Fruit fly (Drosophila melanogaster) whole organism, wandering third instar larva: ENCODE data around the gene CG11241.

Experiments
- Abd-B ChIP-seq: fragments of >200 bp; optimal IDR thresholded peaks from 2 replicates; lab custom pipeline; 2017; ENCODE audit warnings: missing biosample characterization, missing genetic modification characterization
- CG32264 ChIP-seq: fragments of 200-800 bp; sonication (Bioruptor generic); optimal IDR thresholded peaks from 2 replicates; lab custom pipeline; 2016; ENCODE audit warnings: missing biosample characterization, missing genetic modification characterization
- CG9705 ChIP-seq: fragments of 200-800 bp; sonication (Bioruptor generic); optimal IDR thresholded peaks from 2 replicates; lab custom pipeline; 2018; ENCODE audit warnings: missing biosample characterization, mild to moderate bottlenecking, missing genetic modification characterization
- CrebA ChIP-seq: fragments of 200-800 bp; sonication (Bioruptor generic); optimal IDR thresholded peaks from 2 replicates; lab custom pipeline; 2016; ENCODE audit warnings: missing biosample characterization, mild to moderate bottlenecking, missing genetic modification characterization, borderline replicate concordance
- Dfd ChIP-seq: fragments of >200 bp; optimal IDR thresholded peaks from 2 replicates; lab custom pipeline; 2017; ENCODE audit warnings: missing biosample characterization, missing genetic modification characterization
- Dif ChIP-seq: fragments of 200-275, 200-300 bp; sonication (Bioruptor generic); optimal IDR thresholded peaks from 2 replicates; lab custom pipeline; 2018; ENCODE audit warnings: missing biosample characterization, missing genetic modification characterization; ENCODE audit not compliant: partially characterized antibody
- GATAd ChIP-seq: sonication (Bioruptor generic); optimal IDR thresholded peaks from 2 replicates; lab custom pipeline; 2016; ENCODE audit warnings: missing biosample characterization, missing genetic modification characterization
- HLH106 ChIP-seq: fragments of 200-800 bp; optimal IDR thresholded peaks from 3 replicates; lab custom pipeline; 2019; ENCODE audit warnings: missing biosample characterization, mild to moderate bottlenecking, missing genetic modification characterization, moderate library complexity
- Hnf4 ChIP-seq: fragments of 200-800 bp; sonication (Bioruptor generic); optimal IDR thresholded peaks from 2 replicates; lab custom pipeline; 2016; ENCODE audit warnings: missing biosample characterization, mild to moderate bottlenecking, missing genetic modification characterization
- Hr78 ChIP-seq: fragments of >200 bp; optimal IDR thresholded peaks from 2 replicates; lab custom pipeline; 2017; ENCODE audit warnings: missing biosample characterization, missing genetic modification characterization
- Hr83 ChIP-seq: fragments of 200-300 bp; sonication (Bioruptor generic); optimal IDR thresholded peaks from 2 replicates; lab custom pipeline; 2016; ENCODE audit warnings: missing biosample characterization, mild to moderate bottlenecking, missing genetic modification characterization, moderate library complexity; ENCODE audit not compliant: poor library complexity, severe bottlenecking
- Jra ChIP-seq: sonication (Bioruptor generic); optimal IDR thresholded peaks from 2 replicates; lab custom pipeline; 2016; ENCODE audit warnings: missing biosample characterization, missing genetic modification characterization
- Mio ChIP-seq: sonication (Bioruptor generic); optimal IDR thresholded peaks from 2 replicates; lab custom pipeline; 2016; ENCODE audit warnings: missing biosample characterization, missing genetic modification characterization
- Myc ChIP-seq: fragments of >200 bp; optimal IDR thresholded peaks from 2 replicates; lab custom pipeline; 2017
- N ChIP-seq: fragments of >200 bp; optimal IDR thresholded peaks from 2 replicates; lab custom pipeline; 2018; ENCODE audit warnings: missing biosample characterization, missing external identifiers, missing genetic modification characterization
- OdsH ChIP-seq: fragments of 200-800 bp; sonication (Bioruptor generic); optimal IDR thresholded peaks from 2 replicates; lab custom pipeline; 2016; ENCODE audit warnings: missing biosample characterization, mild to moderate bottlenecking, missing genetic modification characterization
- Rel ChIP-seq, 2 experiments: fragments of 200-800 bp; sonication (Bioruptor generic) in 1 of 2; optimal IDR thresholded peaks; 2 replicates in 1 of 2; 3 replicates in 1 of 2; lab custom pipeline; 2016 to 2019; ENCODE audit warnings: mild to moderate bottlenecking in 2 of 2, missing biosample characterization in 2 of 2, missing genetic modification characterization in 2 of 2, moderate library complexity in 1 of 2
- Sp1 ChIP-seq: fragments of 200-800 bp; sonication (Bioruptor generic); optimal IDR thresholded peaks from 3 replicates; lab custom pipeline; 2019; ENCODE audit warnings: missing biosample characterization, mild to moderate bottlenecking, missing genetic modification characterization, moderate library complexity
- Vsx2 ChIP-seq: fragments of 200-300, 225-300 bp; sonication (Bioruptor generic); optimal IDR thresholded peaks from 2 replicates; lab custom pipeline; 2018; ENCODE audit warnings: missing biosample characterization, missing genetic modification characterization; ENCODE audit not compliant: partially characterized antibody
- br ChIP-seq: fragments of 200-800 bp; sonication (Bioruptor generic); optimal IDR thresholded peaks from 2 replicates; lab custom pipeline; 2016; ENCODE audit warnings: missing biosample characterization, missing genetic modification characterization
- brk ChIP-seq: fragments of 200-800 bp; sonication (Bioruptor generic); optimal IDR thresholded peaks from 2 replicates; lab custom pipeline; 2016; ENCODE audit warnings: missing biosample characterization, mild to moderate bottlenecking, missing genetic modification characterization
- dl ChIP-seq, 2 experiments: fragments of 175-275, 200-275 bp in 1 of 2; fragments of 200-275 bp in 1 of 2; sonication (Bioruptor generic); optimal IDR thresholded peaks; lab custom pipeline; 2018; ENCODE audit warnings: mild to moderate bottlenecking in 2 of 2, missing biosample characterization in 2 of 2, missing genetic modification characterization in 2 of 2, moderate library complexity in 2 of 2; ENCODE audit not compliant: partially characterized antibody in 2 of 2, insufficient read depth in 1 of 2
- dmrt93B ChIP-seq: fragments of 200-800 bp; sonication (Bioruptor generic); optimal IDR thresholded peaks from 2 replicates; lab custom pipeline; 2018; ENCODE audit warnings: missing biosample characterization, mild to moderate bottlenecking, missing genetic modification characterization
- dsf ChIP-seq: sonication (Bioruptor generic); optimal IDR thresholded peaks from 2 replicates; lab custom pipeline; 2016; ENCODE audit warnings: missing biosample characterization, missing genetic modification characterization, borderline replicate concordance
- ey ChIP-seq: fragments of 200-800 bp; sonication (Bioruptor generic); optimal IDR thresholded peaks from 2 replicates; lab custom pipeline; 2016; ENCODE audit warnings: missing biosample characterization, missing genetic modification characterization
- foxo ChIP-seq, 2 experiments: fragments of 200-800 bp; sonication (Bioruptor generic); optimal IDR thresholded peaks; 2 replicates in 1 of 2; 3 replicates in 1 of 2; lab custom pipeline; 2016 to 2017; ENCODE audit warnings: missing biosample characterization in 2 of 2, missing genetic modification characterization in 2 of 2
- fru ChIP-seq: fragments of 200-800 bp; sonication (Bioruptor generic); optimal IDR thresholded peaks from 3 replicates; lab custom pipeline; 2016; ENCODE audit warnings: missing biosample characterization, mild to moderate bottlenecking, missing genetic modification characterization
- h ChIP-seq: fragments of 200-800 bp; sonication (Bioruptor generic); optimal IDR thresholded peaks from 3 replicates; lab custom pipeline; 2016; ENCODE audit warnings: missing biosample characterization, mild to moderate bottlenecking, missing genetic modification characterization
- jim ChIP-seq: fragments of 175-275, 200-325 bp; sonication (Bioruptor generic); optimal IDR thresholded peaks from 2 replicates; lab custom pipeline; 2016; ENCODE audit warnings: missing biosample characterization, mild to moderate bottlenecking, missing genetic modification characterization
- lola ChIP-seq: fragments of >200 bp; optimal IDR thresholded peaks from 2 replicates; lab custom pipeline; 2017; ENCODE audit warnings: missing biosample characterization, missing genetic modification characterization
- pan ChIP-seq: fragments of >200 bp; optimal IDR thresholded peaks from 2 replicates; lab custom pipeline; 2017
- psq ChIP-seq: fragments of 200-800 bp; sonication (Bioruptor generic); optimal IDR thresholded peaks from 3 replicates; lab custom pipeline; 2017; ENCODE audit warnings: missing biosample characterization, mild to moderate bottlenecking, missing genetic modification characterization, moderate library complexity
- rgr ChIP-seq: fragments of 200-800 bp; sonication (Bioruptor generic); optimal IDR thresholded peaks from 3 replicates; lab custom pipeline; 2016; ENCODE audit warnings: missing biosample characterization, mild to moderate bottlenecking, missing genetic modification characterization
- sage ChIP-seq: fragments of 200-800 bp; sonication (Bioruptor generic); optimal IDR thresholded peaks from 2 replicates; lab custom pipeline; 2016; ENCODE audit warnings: missing biosample characterization, mild to moderate bottlenecking, missing genetic modification characterization
- sv ChIP-seq: fragments of 200-800 bp; sonication (Bioruptor generic); optimal IDR thresholded peaks from 3 replicates; lab custom pipeline; 2016; ENCODE audit warnings: missing biosample characterization, missing genetic modification characterization
- tai ChIP-seq: sonication (Bioruptor generic); optimal IDR thresholded peaks from 2 replicates; lab custom pipeline; 2016; ENCODE audit warnings: missing biosample characterization, missing genetic modification characterization
- usp ChIP-seq: fragments of >200 bp; optimal IDR thresholded peaks from 2 replicates; lab custom pipeline; 2017; ENCODE audit warnings: missing biosample characterization, missing genetic modification characterization
- woc ChIP-seq: sonication (Bioruptor generic); optimal IDR thresholded peaks from 2 replicates; lab custom pipeline; 2016; ENCODE audit warnings: missing biosample characterization, mild to moderate bottlenecking, missing genetic modification characterization

Gene CG11241

DNA sequence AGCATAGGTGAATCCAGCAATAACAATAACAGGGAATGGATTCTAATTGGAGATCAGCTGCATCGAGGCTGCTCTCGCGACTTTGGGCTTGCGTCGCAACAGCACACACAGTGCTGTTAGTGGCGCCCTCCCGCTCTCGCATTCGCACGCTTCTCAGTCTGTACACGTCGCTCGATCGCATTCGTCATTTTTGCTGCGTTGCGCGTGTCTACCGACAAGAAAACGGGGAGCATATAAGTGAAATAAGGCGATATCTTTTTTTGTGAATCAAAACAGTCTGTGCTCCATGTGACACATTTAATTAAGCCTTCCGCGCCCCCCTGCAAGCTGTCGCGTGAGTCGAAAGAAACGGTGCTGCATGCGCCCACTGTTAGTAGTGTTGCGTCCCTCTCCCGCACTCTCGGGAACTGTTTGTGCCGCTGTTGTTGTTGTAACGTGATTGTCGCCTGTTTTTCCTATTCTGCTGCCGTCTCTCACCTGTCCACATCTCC is 35.2 kb upstream of the CG11241 start:
- TF ChIP-seq h (GFP tag; lab: Kevin White, UChicago) = peak; percentile 86
- no peak for TF ChIP-seq Dfd (GFP tag; lab: Kevin White, UChicago)
- no peak for TF ChIP-seq Rel (GFP tag; optimal IDR thresholded peaks at IDR 0.05; lab: Kevin White, UChicago)
- peak; percentile 47 for TF ChIP-seq Rel (tag; optimal IDR thresholded peaks at IDR 0.05; lab: Kevin White, UChicago)
- peak; percentile 17 for TF ChIP-seq fru
- TF ChIP-seq sv (GFP tag; lab: Kevin White, UChicago) = no peak
- TF ChIP-seq dsf (GFP tag; lab: Kevin White, UChicago) = no peak
- TF ChIP-seq HLH106 (tag; lab: Kevin White, UChicago) = peak; percentile 9
- no peak for TF ChIP-seq Hr78 (GFP tag; lab: Kevin White, UChicago)
- TF ChIP-seq br (GFP tag; lab: Kevin White, UChicago) = no peak
- no peak for TF ChIP-seq Hr83 (GFP tag; lab: Kevin White, UChicago)
- TF ChIP-seq lola (GFP tag; lab: Kevin White, UChicago) = no peak
- no peak for TF ChIP-seq ey (GFP tag; lab: Kevin White, UChicago)
- TF ChIP-seq Dif (GFP tag; lab: Kevin White, UChicago) = peak; percentile 15
- TF ChIP-seq psq (GFP tag; lab: Kevin White, UChicago) = no peak
- no peak for TF ChIP-seq pan
- no peak for TF ChIP-seq dmrt93B (GFP tag; lab: Kevin White, UChicago)
- no peak for TF ChIP-seq dl (GFP tag; optimal IDR thresholded peaks at IDR 0.05; lab: Kevin White, UChicago; ENCODE audit: insufficient read depth in 1 of 2, partially characterized antibody in 2 of 2)
- TF ChIP-seq Vsx2 (GFP tag; lab: Kevin White, UChicago) = no peak
- no peak for TF ChIP-seq tai (GFP tag; lab: Kevin White, UChicago)
- no peak for TF ChIP-seq Abd-B
- no peak for TF ChIP-seq N (GFP tag; lab: Kevin White, UChicago)
- no peak for TF ChIP-seq OdsH (GFP tag; lab: Kevin White, UChicago)
- no peak for TF ChIP-seq Sp1 (GFP tag; lab: Kevin White, UChicago)
- TF ChIP-seq Mio = no peak
- TF ChIP-seq foxo (GFP tag; optimal IDR thresholded peaks at IDR 0.05; lab: Kevin White, UChicago) = no peak
- TF ChIP-seq CrebA = peak; percentile 68
- peak; percentile 23 for TF ChIP-seq Jra (GFP tag; lab: Kevin White, UChicago)
- no peak for TF ChIP-seq jim (GFP tag; lab: Kevin White, UChicago)
- TF ChIP-seq sage = no peak
- no peak for TF ChIP-seq CG32264 (GFP tag; lab: Kevin White, UChicago)
- TF ChIP-seq usp = no peak
- peak; percentile 14 for TF ChIP-seq Myc (lab: Kevin White, UChicago)
- no peak for TF ChIP-seq woc (GFP tag; lab: Kevin White, UChicago)
- TF ChIP-seq rgr (GFP tag; lab: Kevin White, UChicago) = no peak
- TF ChIP-seq brk = no peak
- no peak for TF ChIP-seq CG9705 (GFP tag; lab: Kevin White, UChicago)
- no peak for TF ChIP-seq Hnf4 (GFP tag; lab: Kevin White, UChicago)
- no peak for TF ChIP-seq GATAd (GFP tag; lab: Kevin White, UChicago)
- TF ChIP-seq, all 38 proteins: peak for 8

DNA sequence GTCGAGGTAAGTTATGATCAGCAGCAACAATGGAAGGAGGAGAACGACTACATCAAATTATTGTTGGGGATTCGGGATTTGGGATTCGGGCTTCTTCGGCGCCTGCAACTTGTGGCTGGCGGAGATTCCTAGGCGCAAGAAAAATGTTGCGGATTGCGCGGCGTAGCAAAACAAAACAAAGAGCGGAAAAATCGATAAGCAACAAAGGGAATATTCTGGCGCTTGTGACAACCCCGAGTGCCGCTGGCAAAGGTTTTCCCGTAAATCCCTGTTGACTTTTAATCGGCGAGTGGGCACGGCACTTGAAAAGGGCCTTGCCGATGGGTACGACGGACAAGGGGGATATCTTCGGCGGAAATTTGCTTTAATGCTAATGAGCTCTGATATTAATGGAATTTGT is 11.8 kb upstream of the CG11241 start:
- TF ChIP-seq Hr78 (GFP tag; lab: Kevin White, UChicago) (no peak), brk (no peak), fru (no peak), woc (GFP tag; lab: Kevin White, UChicago) (no peak), GATAd (GFP tag; lab: Kevin White, UChicago) (no peak), dl (GFP tag; optimal IDR thresholded peaks at IDR 0.05; lab: Kevin White, UChicago; ENCODE audit: insufficient read depth in 1 of 2, partially characterized antibody in 2 of 2) (no peak), Jra (GFP tag; lab: Kevin White, UChicago) (no peak), Abd-B (no peak), foxo (GFP tag; optimal IDR thresholded peaks at IDR 0.05; lab: Kevin White, UChicago) (no peak), jim (GFP tag; lab: Kevin White, UChicago) (no peak), Hnf4 (GFP tag; lab: Kevin White, UChicago) (no peak), pan (no peak), OdsH (GFP tag; lab: Kevin White, UChicago) (no peak), sage (no peak), Hr83 (GFP tag; lab: Kevin White, UChicago) (no peak), dmrt93B (GFP tag; lab: Kevin White, UChicago) (no peak), Vsx2 (GFP tag; lab: Kevin White, UChicago) (no peak), Rel (GFP tag; optimal IDR thresholded peaks at IDR 0.05; lab: Kevin White, UChicago) (no peak), Rel (tag; optimal IDR thresholded peaks at IDR 0.05; lab: Kevin White, UChicago) (no peak), CG32264 (GFP tag; lab: Kevin White, UChicago) (no peak)
